Worm (Caenorhabditis elegans) whole organism, late embryonic: ENCODE results near the gene C05B5.8.

Source experiments
- fkh-10 ChIP-seq: fragments of 150-350 bp; optimal IDR thresholded peaks from 2 replicates; lab custom pipeline; 2014; ENCODE audit warnings: missing biosample characterization, missing genetic modification reagents, missing genetic modification characterization
- hlh-13 ChIP-seq: fragments of 200-800 bp; sonication (Bioruptor generic); optimal IDR thresholded peaks from 2 replicates; lab custom pipeline; 2018; ENCODE audit warnings: mild to moderate bottlenecking, missing genetic modification characterization, missing compliant biosample characterization
- pha-2 ChIP-seq: sonication (generic microtip); optimal IDR thresholded peaks from 2 replicates; lab custom pipeline; 2017; ENCODE audit warnings: mild to moderate bottlenecking, missing genetic modification characterization, missing compliant biosample characterization
- pha-4 ChIP-seq: fragments of 150-350 bp; optimal IDR thresholded peaks from 2 replicates; lab custom pipeline; 2018; ENCODE audit warnings: missing biosample characterization, missing genetic modification reagents, missing genetic modification characterization

ce11 chrIII:10033213-10033612, 26.6 kb upstream of the C05B5.8 start, which contains the start of gene M04D8.5:
- TF ChIP-seq pha-2 (no peak), hlh-13 (no peak), pha-4 (tag; lab: Kevin White, UChicago) (no peak), fkh-10 (GFP tag; lab: Kevin White, UChicago) (no peak)
